Worm (Caenorhabditis elegans) whole organism, L2 larva: ENCODE data around the gene C18G1.6.

Source experiments
- ceh-16 ChIP-seq: fragments of 150-350 bp; optimal IDR thresholded peaks from 2 replicates; lab custom pipeline; 2014; ENCODE audit warnings: missing biosample characterization, missing genetic modification characterization
- ceh-82 ChIP-seq: fragments of 150-350 bp; optimal IDR thresholded peaks from 2 replicates; lab custom pipeline; 2014; ENCODE audit warnings: missing biosample characterization, missing genetic modification characterization
- fos-1 ChIP-seq: fragments of 150-350 bp; optimal IDR thresholded peaks from 2 replicates; lab custom pipeline; 2014; ENCODE audit warnings: missing biosample characterization, missing genetic modification characterization
- lin-11 ChIP-seq: fragments of 150-350 bp; sonication (generic microtip); optimal IDR thresholded peaks from 2 replicates; lab custom pipeline; 2014; ENCODE audit warnings: missing biosample characterization, missing genetic modification characterization, inconsistent platforms, mixed read lengths
- unc-55 ChIP-seq: fragments of 150-350 bp; sonication (generic microtip); optimal IDR thresholded peaks from 3 replicates; lab custom pipeline; 2014; ENCODE audit warnings: missing biosample characterization, missing genetic modification reagents, missing genetic modification characterization
- unc-62 ChIP-seq: fragments of 150-350 bp; optimal IDR thresholded peaks from 2 replicates; lab custom pipeline; 2014; ENCODE audit warnings: missing biosample characterization, missing genetic modification reagents, missing genetic modification characterization

DNA sequence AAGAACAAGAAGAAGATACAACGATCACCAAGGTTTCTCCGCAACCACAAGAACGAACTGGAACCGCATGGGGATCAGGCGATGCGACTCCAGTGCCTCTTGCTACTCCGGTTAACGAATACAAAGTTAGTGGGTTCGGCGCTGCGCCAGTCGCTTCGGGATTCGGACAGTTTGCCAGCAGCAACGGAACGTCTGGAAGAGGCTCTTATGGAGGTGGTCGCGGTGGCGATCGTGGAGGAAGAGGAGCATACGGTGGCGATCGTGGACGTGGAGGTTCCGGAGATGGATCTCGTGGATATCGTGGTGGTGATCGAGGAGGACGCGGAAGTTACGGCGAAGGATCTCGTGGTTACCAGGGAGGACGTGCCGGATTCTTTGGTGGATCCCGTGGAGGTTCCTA lies 7.6 kb downstream of the C18G1.6 start:
- TF ChIP-seq lin-11 (tag; lab: Kevin White, UChicago) (no peak), ceh-16 (no peak), ceh-82 (tag; lab: Kevin White, UChicago) (no peak), fos-1 (no peak), unc-62 (GFP tag; lab: Kevin White, UChicago) (no peak), unc-55 (GFP tag; lab: Kevin White, UChicago) (no peak)
